Worm (Caenorhabditis elegans): ENCODE results near the gene mec-4.
A peak's percentile ranks its signal among the peaks of the same experiment; 100 is the strongest.

Gene mec-4

DNA sequence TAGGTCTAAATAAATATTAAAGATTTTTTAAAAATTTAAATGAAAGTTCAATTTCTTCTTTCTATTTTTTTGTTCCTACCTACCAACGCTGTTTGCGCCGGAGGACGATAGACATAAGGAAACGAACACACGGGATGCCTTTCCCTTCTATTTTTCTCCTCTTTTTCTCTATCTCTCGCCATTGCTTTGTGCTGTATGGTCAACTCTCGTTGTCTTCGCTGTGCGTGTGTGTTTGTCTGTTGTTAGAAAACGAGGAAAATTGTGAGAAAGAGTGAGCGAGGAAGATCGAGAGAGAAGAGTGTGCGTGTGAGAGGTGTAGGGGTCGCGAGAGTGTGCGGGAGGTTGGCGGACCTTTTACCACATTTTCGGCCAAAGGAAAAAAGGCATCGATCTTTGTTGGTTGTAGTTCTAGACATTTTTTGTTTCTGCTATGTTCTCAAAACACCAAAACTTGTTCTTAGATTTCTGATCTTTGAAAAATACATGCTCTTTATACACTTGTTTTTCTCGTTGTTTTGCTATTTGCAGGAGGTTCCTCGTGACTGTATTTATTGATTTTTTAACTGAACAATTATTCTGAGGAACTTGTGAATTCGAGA, 7.8 kb downstream of the mec-4 start (continued):
- TF ChIP-seq mes-2 (tag; optimal IDR thresholded peaks at IDR 0.05; ENCODE audit: poor library complexity, severe bottlenecking) (peak; percentile 63), aly-2 (tag; optimal IDR thresholded peaks at IDR 0.05) (no peak), lim-7 (GFP tag; IDR thresholded peaks at IDR 0.05) (no peak), arid-1 (GFP tag; conservative IDR thresholded peaks at IDR 0.05) (no peak), hmg-1.1 (GFP tag; IDR thresholded peaks at IDR 0.05) (peak; percentile 72), spr-1 (tag; optimal IDR thresholded peaks at IDR 0.05) (peak; percentile 5), ceh-82 (tag; optimal IDR thresholded peaks at IDR 0.05) (no peak), unc-62 (GFP tag; optimal IDR thresholded peaks at IDR 0.05 in 1 of 2) (no peak), unc-62 (tag; optimal IDR thresholded peaks at IDR 0.05) (no peak), daf-16 (GFP tag; optimal IDR thresholded peaks at IDR 0.05) (peak in 1 of 2 experiments; percentile 50), daf-16 (tag; optimal IDR thresholded peaks at IDR 0.05) (peak; percentile 40), Y105C5A.15 (GFP tag; IDR thresholded peaks at IDR 0.05) (no peak), ceh-44 (GFP tag; IDR thresholded peaks at IDR 0.05) (no peak), nhr-11 (tag; optimal IDR thresholded peaks at IDR 0.05) (peak; percentile 12)

DNA sequence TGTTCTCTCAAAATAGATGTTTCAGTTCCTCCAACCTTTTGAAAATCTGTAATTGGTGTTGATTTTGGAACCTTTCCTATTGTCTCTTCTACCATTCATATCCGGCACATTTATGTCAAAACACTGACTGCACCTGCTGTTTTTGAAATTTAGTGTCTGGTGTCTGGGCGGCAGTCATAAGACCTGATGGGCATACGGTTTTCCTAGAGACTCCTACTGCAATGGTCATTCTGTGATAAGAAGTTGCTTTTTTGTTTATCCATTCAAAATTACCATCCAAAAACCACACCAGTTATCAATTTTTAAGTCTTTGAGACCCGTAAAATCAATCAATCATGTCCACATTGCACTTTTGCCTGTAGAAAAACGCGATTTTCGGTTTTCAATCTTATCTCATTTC, 8.3 kb downstream of the mec-4 start:
- TF ChIP-seq jun-1 (tag; optimal IDR thresholded peaks at IDR 0.05), result no peak
- no peak for TF ChIP-seq lim-7 (GFP tag; IDR thresholded peaks at IDR 0.05)
- TF ChIP-seq ceh-20 (GFP tag; IDR thresholded peaks at IDR 0.05), result no peak
- peak; percentile 78 for TF ChIP-seq hlh-11 (tag; optimal IDR thresholded peaks at IDR 0.05)
- no peak for TF ChIP-seq F26F4.8 (GFP tag; conservative IDR thresholded peaks at IDR 0.05)
- no peak for TF ChIP-seq hif-1 (tag; optimal IDR thresholded peaks at IDR 0.05)
- TF ChIP-seq nhr-6 (tag; optimal IDR thresholded peaks at IDR 0.05), result no peak
- no peak for TF ChIP-seq vab-7 (GFP tag; IDR thresholded peaks at IDR 0.05)
- no peak for TF ChIP-seq aly-2 (tag; optimal IDR thresholded peaks at IDR 0.05)
- TF ChIP-seq dmd-6 (GFP tag; IDR thresholded peaks at IDR 0.05), result peak; percentile 34
- peak; percentile 28 for TF ChIP-seq dve-1 (tag; optimal IDR thresholded peaks at IDR 0.05; ENCODE audit: insufficient read depth)
- no peak for TF ChIP-seq daf-16 (GFP tag; optimal IDR thresholded peaks at IDR 0.05)
- peak; percentile 70 for TF ChIP-seq daf-16 (tag; optimal IDR thresholded peaks at IDR 0.05)
- TF ChIP-seq F10B5.3 (tag; optimal IDR thresholded peaks at IDR 0.05), result no peak
- TF ChIP-seq pha-4 (GFP tag; IDR thresholded peaks at IDR 0.05), result peak; percentile 9; the same call in 1 of the 2 replicates
- TF ChIP-seq pha-4 (tag; optimal IDR thresholded peaks at IDR 0.05), result no peak
- TF ChIP-seq tra-1 (GFP tag; IDR thresholded peaks at IDR 0.05), result peak; percentile 41; the same call in 1 of the 2 replicates
- no peak for TF ChIP-seq rbr-2 (tag; optimal IDR thresholded peaks at IDR 0.05)
- no peak for TF ChIP-seq mxl-3 (GFP tag; optimal IDR thresholded peaks at IDR 0.05)
- TF ChIP-seq lin-39 (tag; optimal IDR thresholded peaks at IDR 0.05), result no peak
- TF ChIP-seq unc-62 (GFP tag; optimal IDR thresholded peaks at IDR 0.05 in 1 of 2), result peak in 1 of 2 experiments; percentile 96
- TF ChIP-seq unc-62 (tag; optimal IDR thresholded peaks at IDR 0.05), result no peak
- no peak for TF ChIP-seq lin-38 (GFP tag; IDR thresholded peaks at IDR 0.05)
- no peak for TF ChIP-seq ztf-11 (tag; optimal IDR thresholded peaks at IDR 0.05)
- TF ChIP-seq hlh-30 (tag; optimal IDR thresholded peaks at IDR 0.05; ENCODE audit: insufficient read depth), result peak; percentile 72
- no peak for TF ChIP-seq mxl-2 (GFP tag; conservative IDR thresholded peaks at IDR 0.05)
- no peak for TF ChIP-seq Y48G9A.11 (GFP tag; IDR thresholded peaks at IDR 0.05)
- peak; percentile 14 for TF ChIP-seq T20F7.1 (GFP tag; optimal IDR thresholded peaks at IDR 0.05)
- TF ChIP-seq zfp-3 (GFP tag; conservative IDR thresholded peaks at IDR 0.05), result no peak
- peak; percentile 51 for TF ChIP-seq nhr-28 (tag; optimal IDR thresholded peaks at IDR 0.05)
- TF ChIP-seq lsy-2 (tag; optimal IDR thresholded peaks at IDR 0.05), result no peak
- TF ChIP-seq nhr-102 (tag; optimal IDR thresholded peaks at IDR 0.05), result peak; percentile 15
- no peak for TF ChIP-seq duxl-1 (tag; optimal IDR thresholded peaks at IDR 0.05; ENCODE audit: poor library complexity)

All from whole organism, L4 larva.